Worm (Caenorhabditis elegans) whole organism, L3 larva: Measurements from ENCODE around the gene Y47D7A.7.

ENCODE experiments used
- R02D3.7 ChIP-seq: fragments of 150-350 bp; optimal IDR thresholded peaks from 2 replicates; lab custom pipeline; 2014; ENCODE audit warnings: missing biosample characterization, missing genetic modification characterization
- ZK546.5 ChIP-seq: sonication (generic microtip); optimal IDR thresholded peaks from 2 replicates; lab custom pipeline; 2017; ENCODE audit warnings: missing biosample characterization, missing genetic modification characterization
- aly-2 ChIP-seq: fragments of 150-350 bp; optimal IDR thresholded peaks from 2 replicates; lab custom pipeline; 2014; ENCODE audit warnings: missing biosample characterization, missing genetic modification characterization
- ama-1 ChIP-seq: fragments of 150-350 bp; optimal IDR thresholded peaks from 2 replicates; lab custom pipeline; 2018
- ceh-9 ChIP-seq: sonication (generic microtip); optimal IDR thresholded peaks from 2 replicates; lab custom pipeline; 2018; ENCODE audit warnings: missing biosample characterization, missing genetic modification characterization
- egl-5 ChIP-seq: fragments of 150-350 bp; optimal IDR thresholded peaks from 2 replicates; lab custom pipeline; 2017; ENCODE audit warnings: missing biosample characterization, missing genetic modification reagents, missing genetic modification characterization, inconsistent platforms
- elt-1 ChIP-seq: fragments of 150-350 bp; optimal IDR thresholded peaks from 2 replicates; lab custom pipeline; 2014; ENCODE audit warnings: missing biosample characterization, missing genetic modification characterization
- elt-2 ChIP-seq: sonication (generic microtip); optimal IDR thresholded peaks from 2 replicates; lab custom pipeline; 2016; ENCODE audit warnings: missing genetic modification reagents, mild to moderate bottlenecking, missing genetic modification characterization, missing compliant biosample characterization
- eor-1 ChIP-seq, 2 experiments: fragments of 150-350 bp; optimal IDR thresholded peaks; 2 replicates each; lab custom pipeline; 2014 to 2018; ENCODE audit warnings: missing biosample characterization in 2 of 2, missing genetic modification characterization in 2 of 2
- nhr-25 ChIP-seq: sonication (generic microtip); optimal IDR thresholded peaks from 2 replicates; lab custom pipeline; 2017; ENCODE audit warnings: missing biosample characterization, missing genetic modification characterization
- nhr-76 ChIP-seq: fragments of 150-350 bp; sonication (generic microtip); optimal IDR thresholded peaks from 5 replicates; lab custom pipeline; 2014; ENCODE audit warnings: missing biosample characterization, missing genetic modification characterization
- nhr-77 ChIP-seq: fragments of 150-350 bp; optimal IDR thresholded peaks from 2 replicates; lab custom pipeline; 2014; ENCODE audit warnings: missing biosample characterization, missing genetic modification characterization
- snpc-4 ChIP-seq: fragments of 150-350 bp; optimal IDR thresholded peaks from 2 replicates; lab custom pipeline; 2014; ENCODE audit warnings: missing biosample characterization, missing genetic modification characterization
- unc-62 ChIP-seq: fragments of 150-350 bp; sonication (generic microtip); optimal IDR thresholded peaks from 4 replicates; lab custom pipeline; 2014; ENCODE audit warnings: missing biosample characterization, missing genetic modification reagents, missing genetic modification characterization

DNA sequence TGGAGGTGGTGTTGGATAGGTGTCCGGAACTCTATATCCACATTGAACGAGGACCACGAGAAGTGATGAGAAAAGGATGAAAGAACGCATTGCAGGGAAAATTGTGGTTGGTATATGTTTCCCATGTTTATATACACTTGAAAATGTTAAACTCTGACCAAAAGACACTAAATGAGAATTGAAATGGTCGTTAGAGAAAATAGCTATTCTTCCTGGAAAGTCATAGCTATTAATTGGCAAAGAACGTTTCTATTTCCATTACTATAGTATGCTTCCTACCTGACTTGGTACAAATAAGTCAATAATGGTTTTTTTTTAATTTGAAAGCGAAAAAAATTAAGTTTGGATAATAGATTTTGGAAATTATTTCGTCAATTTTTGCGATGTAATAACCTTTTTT lies 3.0 kb downstream of the Y47D7A.7 start, which contains the start of gene Y47D7A.18:
- TF ChIP-seq nhr-77 (tag; lab: Kevin White, UChicago) (no peak), egl-5 (tag; lab: Kevin White, UChicago) (no peak), ama-1 (no peak), snpc-4 (no peak), eor-1 (tag; optimal IDR thresholded peaks at IDR 0.05; lab: Kevin White, UChicago) (no peak), unc-62 (no peak), nhr-25 (tag; lab: Kevin White, UChicago) (no peak), R02D3.7 (tag; lab: Kevin White, UChicago) (no peak), ceh-9 (no peak), nhr-76 (tag; lab: Kevin White, UChicago) (no peak), aly-2 (tag; lab: Kevin White, UChicago) (no peak), elt-1 (no peak), ZK546.5 (no peak), elt-2 (no peak)
